Fruit fly (Drosophila melanogaster) whole organism, embryonic: Measurements from ENCODE around the gene cdi.

Source experiments
- Abd-B ChIP-seq: fragments of 200-800 bp; sonication (Bioruptor generic); optimal IDR thresholded peaks from 2 replicates; lab custom pipeline; 2018; ENCODE audit warnings: missing biosample characterization, mild to moderate bottlenecking, missing genetic modification characterization, moderate library complexity
- Atf6 ChIP-seq: fragments of 200-800 bp; sonication (Bioruptor generic); IDR thresholded peaks from 2 replicates; pipeline ENCODE4 v1.3.6; 2022; ENCODE audit warnings: missing biosample characterization, missing genetic modification characterization
- B-H2 ChIP-seq: fragments of 200-800 bp; sonication (Bioruptor generic); optimal IDR thresholded peaks from 2 replicates; lab custom pipeline; 2018; ENCODE audit warnings: missing biosample characterization, mild to moderate bottlenecking, missing genetic modification characterization
- Bdp1 ChIP-seq: fragments of 200-800 bp; sonication (Bioruptor generic); optimal IDR thresholded peaks from 3 replicates; lab custom pipeline; 2016; ENCODE audit warnings: missing biosample characterization, missing genetic modification characterization
- Blimp-1 ChIP-seq: fragments of 200-800 bp; sonication (Bioruptor generic); optimal IDR thresholded peaks from 3 replicates; lab custom pipeline; 2018; ENCODE audit warnings: missing biosample characterization, missing genetic modification characterization, mild to moderate bottlenecking, moderate library complexity, missing genetic modification reagents
- Bteb2 ChIP-seq: fragments of 200-800 bp; sonication (Bioruptor generic); optimal IDR thresholded peaks from 2 replicates; lab custom pipeline; 2016; ENCODE audit warnings: missing biosample characterization, missing genetic modification characterization
- CG10321 ChIP-seq: fragments of 200-800 bp; sonication (Bioruptor generic); IDR thresholded peaks from 2 replicates; pipeline ENCODE4 v1.3.6; 2022; ENCODE audit warnings: missing biosample characterization, missing genetic modification characterization
- CG11398 ChIP-seq: fragments of 200-800 bp; sonication (Bioruptor generic); optimal IDR thresholded peaks from 2 replicates; lab custom pipeline; 2016; ENCODE audit warnings: missing biosample characterization, missing genetic modification characterization
- CG12299 ChIP-seq: fragments of 200-800 bp; sonication (Bioruptor generic); optimal IDR thresholded peaks from 2 replicates; lab custom pipeline; 2018; ENCODE audit warnings: missing biosample characterization, mild to moderate bottlenecking, missing genetic modification characterization
- CG12744 ChIP-seq: fragments of 200-800 bp; sonication (Bioruptor generic); optimal IDR thresholded peaks from 2 replicates; lab custom pipeline; 2016; ENCODE audit warnings: missing biosample characterization, missing genetic modification characterization
- CG13894 ChIP-seq: fragments of 200-800 bp; sonication (Bioruptor generic); optimal IDR thresholded peaks from 3 replicates; lab custom pipeline; 2018; ENCODE audit warnings: missing biosample characterization, mild to moderate bottlenecking, missing genetic modification characterization, moderate library complexity
- CG14965 ChIP-seq: fragments of 200-800 bp; sonication (Bioruptor generic); optimal IDR thresholded peaks from 2 replicates; lab custom pipeline; 2016; ENCODE audit warnings: missing biosample characterization, missing genetic modification characterization, borderline replicate concordance
- CG17186 ChIP-seq: fragments of 200-800 bp; sonication (Bioruptor generic); optimal IDR thresholded peaks from 3 replicates; lab custom pipeline; 2017; ENCODE audit warnings: missing biosample characterization, missing genetic modification reagents, missing genetic modification characterization
- CG18011 ChIP-seq: fragments of 200-800 bp; sonication (Bioruptor generic); optimal IDR thresholded peaks from 2 replicates; lab custom pipeline; 2017; ENCODE audit warnings: missing biosample characterization, missing genetic modification characterization, mild to moderate bottlenecking, moderate library complexity, missing genotype
- CG2678 ChIP-seq: fragments of 200-800 bp; sonication (Bioruptor generic); optimal IDR thresholded peaks from 3 replicates; lab custom pipeline; 2019; ENCODE audit warnings: missing biosample characterization, mild to moderate bottlenecking, missing genetic modification characterization, moderate library complexity
- CG2712 ChIP-seq: fragments of 200-800 bp; optimal IDR thresholded peaks from 3 replicates; lab custom pipeline; 2019; ENCODE audit warnings: missing biosample characterization, mild to moderate bottlenecking, missing genetic modification characterization, moderate library complexity
- CG2875 ChIP-seq: fragments of 200-800 bp; sonication (Bioruptor generic); optimal IDR thresholded peaks from 2 replicates; lab custom pipeline; 2017; ENCODE audit warnings: missing biosample characterization, mild to moderate bottlenecking, missing genetic modification characterization, missing genetic modification reagents
- CG3407 ChIP-seq: fragments of 200-800 bp; sonication (Bioruptor generic); optimal IDR thresholded peaks from 2 replicates; lab custom pipeline; 2018; ENCODE audit warnings: missing biosample characterization, mild to moderate bottlenecking, missing genetic modification characterization
- CG34224 ChIP-seq: fragments of 200-800 bp; sonication (Bioruptor generic); IDR thresholded peaks from 3 replicates; pipeline ENCODE4 v1.3.6; 2022; ENCODE audit warnings: missing biosample characterization, missing genetic modification characterization; ENCODE audit not compliant: partially characterized antibody
- CG42726 ChIP-seq: fragments of 200-800 bp; sonication (Bioruptor generic); IDR thresholded peaks from 2 replicates; pipeline ENCODE4 v1.3.6; 2022; ENCODE audit warnings: missing biosample characterization, missing genetic modification characterization; ENCODE audit not compliant: partially characterized antibody
- CG4282 ChIP-seq: fragments of 200-800 bp; sonication (Bioruptor generic); optimal IDR thresholded peaks from 2 replicates; lab custom pipeline; 2016; ENCODE audit warnings: missing biosample characterization, missing genetic modification characterization
- CG4328 ChIP-seq: fragments of 200-800 bp; sonication (Bioruptor generic); optimal IDR thresholded peaks from 3 replicates; lab custom pipeline; 2017; ENCODE audit warnings: missing biosample characterization, missing genetic modification reagents, missing genetic modification characterization
- CG43689 ChIP-seq: fragments of 200-800 bp; sonication (Bioruptor generic); IDR thresholded peaks from 2 replicates; pipeline ENCODE4 v1.3.6; 2022; ENCODE audit warnings: missing biosample characterization, missing genetic modification characterization
- CG4730 ChIP-seq: fragments of 200-800 bp; sonication (Bioruptor generic); IDR thresholded peaks from 2 replicates; pipeline ENCODE4 v1.3.6; 2022; ENCODE audit warnings: missing biosample characterization, missing genetic modification characterization
- CG7271 ChIP-seq: fragments of 200-800 bp; sonication (Bioruptor generic); optimal IDR thresholded peaks from 2 replicates; lab custom pipeline; 2018; ENCODE audit warnings: missing biosample characterization, mild to moderate bottlenecking, missing genetic modification characterization, moderate library complexity
- CG7372 ChIP-seq: fragments of 200-800 bp; sonication (Bioruptor generic); IDR thresholded peaks from 2 replicates; pipeline ENCODE4 v1.3.6; 2022; ENCODE audit warnings: missing biosample characterization, missing genetic modification characterization
- D ChIP-seq, 2 experiments: fragments of 200-800 bp in 1 of 2; fragments of >200 bp in 1 of 2; sonication (Bioruptor generic) in 1 of 2; optimal IDR thresholded peaks; 2 replicates in 1 of 2; 3 replicates in 1 of 2; lab custom pipeline; 2017; ENCODE audit warnings: mild to moderate bottlenecking in 1 of 2, missing biosample characterization in 1 of 2, missing genetic modification characterization in 1 of 2, missing genetic modification reagents in 1 of 2
- MTF-1 ChIP-seq: fragments of 200-800 bp; sonication (Bioruptor generic); optimal IDR thresholded peaks from 2 replicates; lab custom pipeline; 2018; ENCODE audit warnings: missing biosample characterization, mild to moderate bottlenecking, missing genetic modification characterization, borderline replicate concordance
- NC2β ChIP-seq: fragments of 200-800 bp; sonication (Bioruptor generic); optimal IDR thresholded peaks from 2 replicates; lab custom pipeline; 2016; ENCODE audit warnings: missing biosample characterization, missing genetic modification characterization
- TFAM ChIP-seq: fragments of 200-800 bp; sonication (Bioruptor generic); optimal IDR thresholded peaks from 2 replicates; lab custom pipeline; 2017; ENCODE audit warnings: missing biosample characterization, missing genetic modification characterization, inconsistent platforms
- ap ChIP-seq: fragments of 200-800 bp; sonication (Bioruptor generic); IDR thresholded peaks from 2 replicates; pipeline ENCODE4 v1.3.6; 2022; ENCODE audit warnings: missing biosample characterization, missing genetic modification characterization
- ash1 ChIP-seq: fragments of 200-800 bp; sonication (Bioruptor generic); optimal IDR thresholded peaks from 2 replicates; lab custom pipeline; 2018; ENCODE audit warnings: missing biosample characterization, mild to moderate bottlenecking, missing genetic modification characterization
- bbx ChIP-seq: fragments of 200-800 bp; sonication (Bioruptor generic); IDR thresholded peaks from 2 replicates; pipeline ENCODE4 v1.3.6; 2022; ENCODE audit warnings: missing biosample characterization, missing genetic modification characterization; ENCODE audit not compliant: partially characterized antibody
- chn ChIP-seq: fragments of 200-800 bp; sonication (Bioruptor generic); optimal IDR thresholded peaks from 2 replicates; lab custom pipeline; 2016; ENCODE audit warnings: missing biosample characterization, missing genetic modification characterization
- dan ChIP-seq: fragments of 200-800 bp; sonication (Bioruptor generic); IDR thresholded peaks from 2 replicates; pipeline ENCODE4 v1.3.6; 2022; ENCODE audit warnings: missing biosample characterization, missing genetic modification characterization
- dati ChIP-seq: fragments of 200-800 bp; sonication (Bioruptor generic); IDR thresholded peaks from 2 replicates; pipeline ENCODE4 v1.3.6; 2022; ENCODE audit warnings: missing biosample characterization, missing genetic modification characterization
- esg ChIP-seq: fragments of 200-800 bp; sonication (Bioruptor generic); conservative IDR thresholded peaks from 2 replicates; pipeline ENCODE4 v1.3.6; 2022; ENCODE audit warnings: missing biosample characterization, missing genetic modification characterization
- eve ChIP-seq, 2 experiments: fragments of >200 bp; optimal IDR thresholded peaks; 2 replicates each; lab custom pipeline; 2017; ENCODE audit warnings: missing biosample characterization in 2 of 2, missing genetic modification characterization in 2 of 2
- gcm ChIP-seq: fragments of 200-800 bp; sonication (Bioruptor generic); optimal IDR thresholded peaks from 2 replicates; lab custom pipeline; 2019; ENCODE audit warnings: missing biosample characterization, mild to moderate bottlenecking, missing genetic modification characterization, moderate library complexity
- grau ChIP-seq: fragments of 200-800 bp; optimal IDR thresholded peaks from 3 replicates; lab custom pipeline; 2019; ENCODE audit warnings: missing biosample characterization, mild to moderate bottlenecking, missing genetic modification characterization, moderate library complexity
- inv ChIP-seq: fragments of 200-800 bp; sonication (Bioruptor generic); IDR thresholded peaks from 2 replicates; pipeline ENCODE4 v1.3.6; 2022; ENCODE audit warnings: missing biosample characterization, missing genetic modification characterization; ENCODE audit not compliant: partially characterized antibody
- nau ChIP-seq: fragments of 200-800 bp; sonication (Bioruptor generic); optimal IDR thresholded peaks from 3 replicates; lab custom pipeline; 2017; ENCODE audit warnings: missing biosample characterization, mild to moderate bottlenecking, missing genetic modification characterization, missing genetic modification reagents
- pan ChIP-seq, 4 experiments: fragments of >200 bp in 3 of 4; fragments of 200-800 bp in 1 of 4; sonication (Bioruptor generic) in 1 of 4; optimal IDR thresholded peaks in 3 of 4; IDR thresholded peaks in 1 of 4; 2 replicates each; pipeline versions ENCODE4 v1.3.6 to Lab custom; 2017 to 2022; ENCODE audit warnings: missing biosample characterization in 2 of 4, missing genetic modification characterization in 2 of 4, mixed read lengths in 1 of 4
- pzg ChIP-seq: fragments of 200-800 bp; sonication (Bioruptor generic); optimal IDR thresholded peaks from 3 replicates; lab custom pipeline; 2018; ENCODE audit warnings: missing biosample characterization, mild to moderate bottlenecking, missing genetic modification characterization, moderate library complexity
- run ChIP-seq: fragments of 200-800 bp; sonication (Bioruptor generic); optimal IDR thresholded peaks from 3 replicates; lab custom pipeline; 2018; ENCODE audit warnings: missing biosample characterization, mild to moderate bottlenecking, missing genetic modification characterization
- schlank ChIP-seq: fragments of 200-800 bp; sonication (Bioruptor generic); optimal IDR thresholded peaks from 2 replicates; lab custom pipeline; 2018; ENCODE audit warnings: missing biosample characterization, mild to moderate bottlenecking, missing genetic modification characterization
- slou ChIP-seq: fragments of 200-800 bp; sonication (Bioruptor generic); optimal IDR thresholded peaks from 3 replicates; lab custom pipeline; 2016; ENCODE audit warnings: missing biosample characterization, missing genetic modification characterization
- twi ChIP-seq: fragments of 200-800 bp; optimal IDR thresholded peaks from 2 replicates; lab custom pipeline; 2019; ENCODE audit warnings: missing biosample characterization, mild to moderate bottlenecking, missing genetic modification characterization, moderate library complexity

cdi gene

DNA sequence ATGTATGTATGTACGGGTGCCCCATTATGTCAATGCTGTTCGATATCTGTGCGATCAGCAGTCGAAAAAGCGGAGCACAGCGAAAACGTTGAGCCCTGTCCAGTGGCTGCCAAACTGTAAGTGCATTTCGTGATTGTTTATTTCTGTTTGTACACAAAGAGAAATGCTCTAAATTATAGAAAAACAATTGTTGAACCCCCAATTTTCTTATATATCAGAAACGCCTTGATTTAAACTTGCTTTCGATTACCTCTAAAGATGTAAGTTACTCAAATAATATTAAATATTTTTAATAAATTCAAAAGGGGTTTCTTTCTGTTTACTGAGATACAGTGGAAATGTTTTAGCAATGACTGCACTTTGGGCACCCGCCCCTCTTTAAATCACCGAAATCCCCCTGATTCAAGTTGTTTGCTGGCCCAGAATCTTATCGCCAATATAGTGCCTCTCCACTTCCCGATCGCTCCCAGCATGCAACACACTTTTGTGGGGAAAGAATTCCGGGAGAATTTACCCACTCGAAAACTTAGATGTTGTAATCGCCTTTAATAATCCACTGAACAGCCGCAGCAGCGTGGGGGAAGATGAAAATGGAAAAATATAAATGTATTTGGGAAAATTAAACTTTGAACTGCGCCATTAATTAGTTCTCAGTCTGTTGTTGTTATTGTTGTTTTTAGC is 79.2 kb downstream of the cdi start (continued):
- TF ChIP-seq CG42726 (no peak), D (optimal IDR thresholded peaks at IDR 0.05; lab: Kevin White, UChicago) (no peak), D (GFP tag; optimal IDR thresholded peaks at IDR 0.05; lab: Kevin White, UChicago) (peak; percentile 62), CG34224 (GFP tag; lab: Robert Waterston, UW) (no peak), Bdp1 (no peak), CG4730 (GFP tag; lab: Robert Waterston, UW) (0 out of 2 replicates have a peak, but pooled peaks have one; percentile 29), chn (GFP tag; lab: Kevin White, UChicago) (no peak), nau (no peak), B-H2 (GFP tag; lab: Kevin White, UChicago) (no peak), CG11398 (GFP tag; lab: Kevin White, UChicago) (no peak), CG2712 (peak; percentile 71), run (tag; lab: Kevin White, UChicago) (no peak), Atf6 (GFP tag; lab: Robert Waterston, UW) (no peak), eve (GFP tag; optimal IDR thresholded peaks at IDR 0.05; lab: Kevin White, UChicago) (no peak), CG10321 (GFP tag; lab: Robert Waterston, UW) (no peak), CG2678 (peak; percentile 57), CG17186 (GFP tag; lab: Kevin White, UChicago) (no peak), Abd-B (GFP tag; lab: Kevin White, UChicago) (no peak), CG3407 (peak; percentile 9), CG18011 (no peak), inv (GFP tag; lab: Robert Waterston, UW) (no peak), CG43689 (GFP tag; lab: Robert Waterston, UW) (no peak), ap (GFP tag; lab: Robert Waterston, UW) (0 out of 2 replicates have a peak, but pooled peaks have one; percentile 5), TFAM (GFP tag; lab: Kevin White, UChicago) (no peak), esg (GFP tag; lab: Robert Waterston, UW) (no peak), ash1 (no peak), bbx (GFP tag; lab: Robert Waterston, UW) (no peak), CG4328 (GFP tag; lab: Kevin White, UChicago) (no peak), gcm (peak; percentile 21), CG12744 (GFP tag; lab: Kevin White, UChicago) (no peak), CG4282 (GFP tag; lab: Kevin White, UChicago) (no peak), twi (tag; lab: Kevin White, UChicago) (no peak), CG2875 (peak; percentile 58), CG7372 (no peak), schlank (no peak), Blimp-1 (GFP tag; lab: Kevin White, UChicago) (peak; percentile 72), CG13894 (tag; lab: Kevin White, UChicago) (no peak), grau (tag; lab: Kevin White, UChicago) (peak; percentile 45), CG7271 (tag; lab: Kevin White, UChicago) (no peak), dati (GFP tag; lab: Robert Waterston, UW) (0 out of 2 replicates have a peak, but pooled peaks have one; percentile 35), pan (optimal IDR thresholded peaks at IDR 0.05; lab: Kevin White, UChicago) (no peak), pan (GFP tag; optimal IDR thresholded peaks at IDR 0.05 in 1 of 2, IDR thresholded peaks at IDR 0.05 in 1 of 2) (peak in 1 of 2 experiments; percentile 71), MTF-1 (GFP tag; lab: Kevin White, UChicago) (no peak), Bteb2 (GFP tag; lab: Kevin White, UChicago) (no peak), dan (GFP tag; lab: Robert Waterston, UW) (no peak), CG14965 (GFP tag; lab: Kevin White, UChicago) (no peak), pzg (GFP tag; lab: Kevin White, UChicago) (no peak), slou (GFP tag; lab: Kevin White, UChicago) (no peak), CG12299 (tag; lab: Kevin White, UChicago) (no peak), NC2β (GFP tag; lab: Kevin White, UChicago) (no peak)
